Worm (Caenorhabditis elegans): ENCODE data around the gene Y49F6A.5.

DNA sequence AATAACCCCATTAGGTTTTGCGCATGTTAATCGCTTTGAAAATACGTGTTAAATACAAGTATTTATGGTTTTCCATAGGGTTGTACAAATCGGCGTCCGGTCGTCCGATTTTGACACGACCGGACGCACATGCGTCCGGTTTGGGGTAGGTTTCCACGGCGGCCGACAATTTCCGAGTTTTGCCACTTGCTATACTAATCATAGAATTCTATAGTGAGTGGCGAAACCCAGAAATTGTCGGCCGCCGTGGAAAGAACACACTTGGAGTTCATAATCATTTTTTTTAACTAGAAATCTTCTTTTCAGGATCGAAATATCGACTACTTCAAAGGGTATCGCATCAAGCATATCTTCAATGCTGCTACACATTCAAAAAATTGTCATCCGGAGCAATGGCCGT, 25.1 kb upstream of the Y49F6A.5 start:
- no peak for TF ChIP-seq hlh-4 (tag; optimal IDR thresholded peaks at IDR 0.05)
- TF ChIP-seq elt-2 (tag; optimal IDR thresholded peaks at IDR 0.05): no peak
- TF ChIP-seq nhr-20 (tag; optimal IDR thresholded peaks at IDR 0.05): no peak
- TF ChIP-seq fkh-8 (tag; optimal IDR thresholded peaks at IDR 0.05): no peak
- no peak for TF ChIP-seq nhr-77 (tag; optimal IDR thresholded peaks at IDR 0.05)
- no peak for TF ChIP-seq C16A3.4 (tag; optimal IDR thresholded peaks at IDR 0.05)
